Worm (Caenorhabditis elegans): Measurements from ENCODE around the gene Y37D8A.29.

DNA sequence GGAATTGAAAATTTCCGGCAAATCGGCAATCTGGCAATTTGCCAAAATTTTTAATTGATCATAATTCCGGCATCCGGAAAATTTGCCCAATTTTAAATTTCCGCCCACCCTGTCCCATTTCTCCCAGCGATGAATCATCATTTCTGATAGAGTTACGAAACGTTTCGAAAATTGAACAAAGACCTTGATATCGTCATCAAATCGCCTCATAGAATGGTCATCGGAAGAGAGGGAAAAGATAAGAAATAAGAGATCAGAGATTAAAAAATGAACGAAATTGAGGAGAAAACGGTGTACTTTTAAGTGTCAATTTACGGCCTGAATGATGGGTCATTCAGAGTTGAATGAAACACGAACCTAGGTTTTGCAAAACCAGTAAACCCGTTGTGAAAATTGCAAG, 43.9 kb downstream of the Y37D8A.29 start:
- TF ChIP-seq hlh-11 (tag; optimal IDR thresholded peaks at IDR 0.05) (peak; percentile 51), dve-1 (tag; optimal IDR thresholded peaks at IDR 0.05; ENCODE audit: insufficient read depth) (peak; percentile 73), unc-62 (GFP tag; optimal IDR thresholded peaks at IDR 0.05 in 1 of 2) (no peak), unc-62 (tag; optimal IDR thresholded peaks at IDR 0.05) (no peak), ceh-44 (GFP tag; IDR thresholded peaks at IDR 0.05) (no peak), aly-2 (tag; optimal IDR thresholded peaks at IDR 0.05) (no peak), zip-2 (tag; optimal IDR thresholded peaks at IDR 0.05) (no peak), nhr-237 (tag; optimal IDR thresholded peaks at IDR 0.05) (no peak), fos-1 (tag; optimal IDR thresholded peaks at IDR 0.05) (no peak), lin-39 (tag; optimal IDR thresholded peaks at IDR 0.05) (no peak), ceh-82 (tag; optimal IDR thresholded peaks at IDR 0.05) (no peak)
